Fruit fly (Drosophila melanogaster): ENCODE results near the gene daed.

dm6 chr2L:2178810-2179143 is 37.3 kb downstream of the daed start:
- TF ChIP-seq CG34224 (GFP tag; IDR thresholded peaks at IDR 0.05; ENCODE audit: partially characterized antibody) (no peak), toy (GFP tag; IDR thresholded peaks at IDR 0.05) (no peak), sna (GFP tag; IDR thresholded peaks at IDR 0.05; ENCODE audit: partially characterized antibody) (no peak), CG2678 (tag; optimal IDR thresholded peaks at IDR 0.05) (no peak), esg (GFP tag; conservative IDR thresholded peaks at IDR 0.05) (no peak), CG2129 (GFP tag; IDR thresholded peaks at IDR 0.05; ENCODE audit: partially characterized antibody) (no peak), hbn (GFP tag; IDR thresholded peaks at IDR 0.05; ENCODE audit: partially characterized antibody) (no peak), bab2 (GFP tag; optimal IDR thresholded peaks at IDR 0.05) (no peak), otp (GFP tag; IDR thresholded peaks at IDR 0.05) (no peak), CG30403 (GFP tag; optimal IDR thresholded peaks at IDR 0.05) (peak; percentile 4), CG13624 (GFP tag; optimal IDR thresholded peaks at IDR 0.05) (no peak), E2f2 (GFP tag; IDR thresholded peaks at IDR 0.05) (no peak), usp (GFP tag; optimal IDR thresholded peaks at IDR 0.05) (no peak)
